Fruit fly (Drosophila melanogaster) whole organism, prepupa: ENCODE results near the gene Gr77a.

Experiments
- Blimp-1 ChIP-seq: fragments of 200-800 bp; sonication (Bioruptor generic); optimal IDR thresholded peaks from 3 replicates; lab custom pipeline; 2017; ENCODE audit warnings: missing biosample characterization, missing genetic modification characterization, mild to moderate bottlenecking, moderate library complexity, missing genetic modification reagents
- CG11294 ChIP-seq: fragments of 200-800 bp; sonication (Bioruptor generic); IDR thresholded peaks from 2 replicates; pipeline ENCODE4 v1.3.6; 2022; ENCODE audit warnings: missing biosample characterization, missing genetic modification characterization
- CG11762 ChIP-seq: fragments of 200-800 bp; sonication (Bioruptor generic); optimal IDR thresholded peaks from 3 replicates; lab custom pipeline; 2016; ENCODE audit warnings: missing biosample characterization, missing genetic modification characterization; ENCODE audit not compliant: insufficient read depth
- CG11902 ChIP-seq: fragments of 200-800 bp; sonication (Bioruptor generic); optimal IDR thresholded peaks from 3 replicates; lab custom pipeline; 2016; ENCODE audit warnings: missing biosample characterization, missing genetic modification characterization
- CG15336 ChIP-seq: fragments of 200-800 bp; sonication (Bioruptor generic); IDR thresholded peaks from 2 replicates; pipeline ENCODE4 v1.3.6; 2022; ENCODE audit warnings: missing biosample characterization, missing genetic modification characterization
- CG3032 ChIP-seq: fragments of 200-800 bp; optimal IDR thresholded peaks from 2 replicates; lab custom pipeline; 2019; ENCODE audit warnings: missing biosample characterization, mild to moderate bottlenecking, missing genetic modification characterization, moderate library complexity
- CG31627 ChIP-seq: fragments of 200-800 bp; sonication (Bioruptor generic); optimal IDR thresholded peaks from 3 replicates; lab custom pipeline; 2016; ENCODE audit warnings: missing biosample characterization, missing genetic modification characterization
- CG32006 ChIP-seq: fragments of 200-800 bp; sonication (Bioruptor generic); optimal IDR thresholded peaks from 3 replicates; lab custom pipeline; 2017; ENCODE audit warnings: missing biosample characterization, mild to moderate bottlenecking, missing genetic modification characterization
- CG34406 ChIP-seq: fragments of 200-800 bp; sonication (Bioruptor generic); optimal IDR thresholded peaks from 3 replicates; lab custom pipeline; 2016; ENCODE audit warnings: missing biosample characterization, missing genetic modification characterization
- CG3919 ChIP-seq: fragments of 200-800 bp; sonication (Bioruptor generic); optimal IDR thresholded peaks from 3 replicates; lab custom pipeline; 2016; ENCODE audit warnings: missing biosample characterization, missing genetic modification characterization
- CG4318 ChIP-seq: fragments of 200-800 bp; sonication (Bioruptor generic); optimal IDR thresholded peaks from 3 replicates; lab custom pipeline; 2017; ENCODE audit warnings: missing biosample characterization, mild to moderate bottlenecking, missing genetic modification characterization
- CG6792 ChIP-seq: fragments of 200-800 bp; sonication (Bioruptor generic); optimal IDR thresholded peaks from 3 replicates; lab custom pipeline; 2016; ENCODE audit warnings: missing biosample characterization, missing genetic modification characterization
- CG7368 ChIP-seq: fragments of 200-800 bp; sonication (Bioruptor generic); optimal IDR thresholded peaks from 3 replicates; lab custom pipeline; 2016; ENCODE audit warnings: missing biosample characterization, missing genetic modification characterization
- CG8119 ChIP-seq: fragments of 200-800 bp; sonication (Bioruptor generic); IDR thresholded peaks from 3 replicates; pipeline ENCODE4 v1.3.6; 2022; ENCODE audit warnings: missing biosample characterization, missing genetic modification characterization
- Eip75B ChIP-seq: fragments of 200-800 bp; sonication (Bioruptor generic); optimal IDR thresholded peaks from 3 replicates; lab custom pipeline; 2016; ENCODE audit warnings: missing biosample characterization, missing genetic modification characterization
- Eip78C ChIP-seq: fragments of 200-800 bp; sonication (Bioruptor generic); peaks from one replicate; lab custom pipeline; 2016; ENCODE audit warnings: missing biosample characterization, missing genetic modification characterization
- Ets21C ChIP-seq: fragments of 200-800 bp; sonication (Bioruptor generic); optimal IDR thresholded peaks from 3 replicates; lab custom pipeline; 2016; ENCODE audit warnings: missing biosample characterization, missing genetic modification characterization
- Ets96B ChIP-seq: fragments of 200-800 bp; optimal IDR thresholded peaks from 2 replicates; lab custom pipeline; 2019; ENCODE audit warnings: missing biosample characterization, mild to moderate bottlenecking, missing genetic modification characterization, moderate library complexity
- Gug ChIP-seq: fragments of 200-800 bp; sonication (Bioruptor generic); IDR thresholded peaks from 2 replicates; pipeline ENCODE4 v1.3.6; 2022; ENCODE audit warnings: missing biosample characterization, missing genetic modification characterization
- Hr38 ChIP-seq: sonication (Bioruptor generic); optimal IDR thresholded peaks from 2 replicates; lab custom pipeline; 2016; ENCODE audit warnings: missing biosample characterization, missing genetic modification characterization
- Hr39 ChIP-seq: fragments of 200-800 bp; sonication (Bioruptor generic); optimal IDR thresholded peaks from 2 replicates; lab custom pipeline; 2016; ENCODE audit warnings: missing biosample characterization, missing genetic modification characterization
- Hr4 ChIP-seq: fragments of 200-800 bp; sonication (Bioruptor generic); optimal IDR thresholded peaks from 3 replicates; lab custom pipeline; 2016; ENCODE audit warnings: missing biosample characterization, missing genetic modification characterization
- Met ChIP-seq: fragments of 200-800 bp; sonication (Bioruptor generic); optimal IDR thresholded peaks from 3 replicates; lab custom pipeline; 2016; ENCODE audit warnings: missing biosample characterization, missing genetic modification characterization
- OdsH ChIP-seq: fragments of 200-800 bp; sonication (Bioruptor generic); optimal IDR thresholded peaks from 3 replicates; lab custom pipeline; 2016; ENCODE audit warnings: missing biosample characterization, missing genetic modification characterization
- Smox ChIP-seq: fragments of 200-800 bp; sonication (Bioruptor generic); optimal IDR thresholded peaks from 3 replicates; lab custom pipeline; 2016; ENCODE audit warnings: missing biosample characterization, missing genetic modification characterization
- Sox102F ChIP-seq: fragments of 200-800 bp; sonication (Bioruptor generic); optimal IDR thresholded peaks from 2 replicates; lab custom pipeline; 2016; ENCODE audit warnings: missing biosample characterization, mild to moderate bottlenecking, missing genetic modification characterization
- Sox14 ChIP-seq: fragments of 200-800 bp; sonication (Bioruptor generic); optimal IDR thresholded peaks from 3 replicates; lab custom pipeline; 2016; ENCODE audit warnings: missing biosample characterization, missing genetic modification characterization
- Sox15 ChIP-seq: fragments of 200-800 bp; sonication (Bioruptor generic); optimal IDR thresholded peaks from 3 replicates; lab custom pipeline; 2016; ENCODE audit warnings: missing biosample characterization, missing genetic modification characterization
- achi ChIP-seq: fragments of 200-800 bp; sonication (Bioruptor generic); optimal IDR thresholded peaks from 3 replicates; lab custom pipeline; 2016; ENCODE audit warnings: missing biosample characterization, missing genetic modification characterization
- acj6 ChIP-seq: fragments of 200-800 bp; sonication (Bioruptor generic); optimal IDR thresholded peaks from 3 replicates; lab custom pipeline; 2016; ENCODE audit warnings: missing biosample characterization, missing genetic modification characterization
- cyc ChIP-seq: fragments of 200-800 bp; sonication (Bioruptor generic); optimal IDR thresholded peaks from 3 replicates; lab custom pipeline; 2016; ENCODE audit warnings: missing biosample characterization, missing genetic modification characterization
- dsx ChIP-seq: fragments of 200-800 bp; optimal IDR thresholded peaks from 3 replicates; lab custom pipeline; 2019; ENCODE audit warnings: missing biosample characterization, mild to moderate bottlenecking, missing genetic modification characterization, moderate library complexity; ENCODE audit not compliant: poor library complexity, severe bottlenecking
- eg ChIP-seq: fragments of 200-800 bp; sonication (Bioruptor generic); IDR thresholded peaks from 3 replicates; pipeline ENCODE4 v1.3.6; 2022; ENCODE audit warnings: missing biosample characterization, missing genetic modification characterization
- esn ChIP-seq: fragments of 200-800 bp; sonication (Bioruptor generic); optimal IDR thresholded peaks from 2 replicates; lab custom pipeline; 2016; ENCODE audit warnings: missing biosample characterization, mild to moderate bottlenecking, missing genetic modification characterization, moderate library complexity
- fd59A ChIP-seq: fragments of 200-800 bp; sonication (Bioruptor generic); optimal IDR thresholded peaks from 2 replicates; lab custom pipeline; 2017; ENCODE audit warnings: missing biosample characterization, mild to moderate bottlenecking, missing genetic modification characterization, missing genetic modification reagents
- lz ChIP-seq: fragments of 200-800 bp; sonication (Bioruptor generic); optimal IDR thresholded peaks from 3 replicates; lab custom pipeline; 2016; ENCODE audit warnings: missing biosample characterization, missing genetic modification characterization
- net ChIP-seq: fragments of 200-800 bp; sonication (Bioruptor generic); optimal IDR thresholded peaks from 3 replicates; lab custom pipeline; 2016; ENCODE audit warnings: missing biosample characterization, missing genetic modification characterization
- pdm3 ChIP-seq: fragments of 200-800 bp; sonication (Bioruptor generic); optimal IDR thresholded peaks from 3 replicates; lab custom pipeline; 2016; ENCODE audit warnings: missing biosample characterization, missing genetic modification characterization
- salr ChIP-seq, 2 experiments: fragments of 200-800 bp; sonication (Bioruptor generic); optimal IDR thresholded peaks; 3 replicates each; lab custom pipeline; 2016 to 2018; ENCODE audit warnings: missing biosample characterization in 2 of 2, missing genetic modification characterization in 2 of 2, mild to moderate bottlenecking in 1 of 2
- ss ChIP-seq, 2 experiments: fragments of 200-800 bp; sonication (Bioruptor generic); optimal IDR thresholded peaks; 2 replicates in 1 of 2; 3 replicates in 1 of 2; lab custom pipeline; 2017 to 2018; ENCODE audit warnings: mild to moderate bottlenecking in 2 of 2, missing biosample characterization in 2 of 2, missing genetic modification characterization in 2 of 2, moderate library complexity in 1 of 2
- topi ChIP-seq: fragments of 200-800 bp; sonication (Bioruptor generic); optimal IDR thresholded peaks from 3 replicates; lab custom pipeline; 2016; ENCODE audit warnings: missing biosample characterization, missing genetic modification characterization
- vri ChIP-seq: fragments of 200-800 bp; sonication (Bioruptor generic); optimal IDR thresholded peaks from 3 replicates; lab custom pipeline; 2016; ENCODE audit warnings: missing biosample characterization, mild to moderate bottlenecking, missing genetic modification characterization

Gene Gr77a

DNA sequence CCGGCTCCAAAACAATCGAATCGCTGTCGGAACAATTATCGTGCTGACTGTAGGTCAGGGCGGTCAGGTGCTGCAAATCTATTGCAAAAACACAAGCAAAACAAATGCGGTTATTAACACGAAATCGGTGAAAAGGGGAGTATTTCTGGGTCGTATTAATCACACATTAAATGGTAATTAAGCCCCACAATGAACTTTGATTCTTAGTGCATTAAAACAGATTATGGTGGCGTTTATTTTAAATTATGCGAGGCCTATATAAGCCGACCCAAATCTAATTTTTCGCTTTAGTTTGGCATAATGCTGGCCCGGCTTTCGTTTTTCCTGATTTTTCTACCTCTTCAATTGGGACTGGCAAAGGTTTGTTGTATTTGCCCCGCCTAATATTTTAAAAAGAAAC is 25.4 kb downstream of the Gr77a start, which contains the start of gene CG34260:
Gene CG34260 (plus strand): TSS at position 301 of the 400 bp plus-strand sequence.
- TF ChIP-seq CG11902 (GFP tag; lab: Kevin White, UChicago) (no peak), CG6792 (no peak), OdsH (GFP tag; lab: Kevin White, UChicago) (no peak), esn (no peak)
- TF ChIP-seq, all 60 proteins: peak for 0

DNA sequence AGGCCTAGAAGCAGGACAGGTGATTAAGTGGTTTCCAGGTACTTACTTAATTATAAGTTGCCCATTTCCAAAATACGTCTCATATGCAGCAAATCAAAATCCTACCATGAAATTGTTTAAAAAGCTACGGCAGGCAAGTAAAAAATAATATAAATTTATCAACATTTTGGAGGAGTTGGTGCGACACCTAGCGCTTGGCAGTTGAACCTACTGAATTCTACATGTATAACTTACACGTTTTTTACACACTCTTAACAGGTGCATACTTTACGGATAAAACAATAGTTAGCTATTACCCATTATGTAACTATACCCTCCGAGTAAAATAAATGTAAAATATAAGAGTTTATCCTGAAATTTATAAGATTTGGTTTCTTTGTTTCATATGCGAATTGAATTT is 27.8 kb downstream of the Gr77a start:
- TF ChIP-seq pdm3 (GFP tag; lab: Kevin White, UChicago) (peak; percentile 30), Blimp-1 (no peak), topi (GFP tag; lab: Kevin White, UChicago) (peak; percentile 45), Smox (GFP tag; lab: Kevin White, UChicago) (peak; percentile 13), Ets96B (tag; lab: Kevin White, UChicago) (no peak), lz (GFP tag; lab: Kevin White, UChicago) (peak; percentile 60), vri (GFP tag; lab: Kevin White, UChicago) (peak; percentile 71), ss (GFP tag; optimal IDR thresholded peaks at IDR 0.05; lab: Kevin White, UChicago) (no peak), OdsH (GFP tag; lab: Kevin White, UChicago) (peak; percentile 36), CG3919 (GFP tag; lab: Kevin White, UChicago) (peak; percentile 61), Hr38 (no peak), cyc (GFP tag; lab: Kevin White, UChicago) (peak; percentile 59), CG31627 (GFP tag; lab: Kevin White, UChicago) (peak; percentile 44), Eip75B (GFP tag; lab: Kevin White, UChicago) (peak; percentile 11), Hr39 (peak; percentile 41), achi (GFP tag; lab: Kevin White, UChicago) (peak; percentile 13), dsx (peak; percentile 22), CG34406 (GFP tag; lab: Kevin White, UChicago) (no peak), Sox14 (peak; percentile 60), CG6792 (peak; percentile 16), Eip78C (GFP tag; lab: Kevin White, UChicago) (peak; percentile 79), Hr4 (peak; percentile 52), CG11294 (no peak), CG32006 (GFP tag; lab: Kevin White, UChicago) (peak; percentile 25), Met (GFP tag; lab: Kevin White, UChicago) (peak; percentile 49), CG7368 (GFP tag; lab: Kevin White, UChicago) (no peak), CG4318 (GFP tag; lab: Kevin White, UChicago) (no peak), acj6 (GFP tag; lab: Kevin White, UChicago) (peak; percentile 41), Ets21C (peak; percentile 23), esn (peak; percentile 54)

DNA sequence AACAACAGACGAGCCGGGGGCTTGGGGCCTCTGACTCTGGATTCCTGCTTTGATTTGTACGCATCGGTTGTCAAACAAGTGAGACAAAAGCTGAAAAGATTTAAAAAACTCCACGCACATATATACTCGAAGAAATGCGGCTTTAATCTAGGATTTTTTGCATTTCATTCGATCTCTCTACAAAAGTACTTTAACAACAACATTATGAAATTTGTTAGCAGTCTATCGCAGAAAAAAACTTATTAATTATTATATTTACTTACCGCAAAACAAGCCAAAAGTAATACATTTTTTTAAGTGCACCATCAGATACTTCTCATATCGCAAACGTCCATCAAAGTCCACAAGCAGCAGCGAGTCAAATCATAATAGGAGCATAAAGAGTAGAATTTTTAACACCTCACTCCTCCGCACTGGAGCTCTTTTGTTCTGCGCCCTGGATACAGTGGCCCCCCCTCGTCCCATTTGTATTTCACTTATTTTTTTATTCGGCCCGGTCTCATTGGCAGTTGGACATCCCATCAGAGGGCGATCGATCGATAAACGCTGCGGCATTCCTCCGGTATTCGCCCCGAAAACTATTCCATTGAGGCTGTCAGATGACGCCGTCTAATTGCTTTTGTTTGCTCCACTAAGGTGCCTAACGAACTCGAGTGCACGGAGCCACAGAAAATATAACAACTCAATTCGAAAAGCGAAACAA is 28.6 kb downstream of the Gr77a start:
- TF ChIP-seq salr (GFP tag; optimal IDR thresholded peaks at IDR 0.05; lab: Kevin White, UChicago) = no peak
- TF ChIP-seq fd59A (GFP tag; lab: Kevin White, UChicago) = no peak
- TF ChIP-seq Sox102F (GFP tag; lab: Kevin White, UChicago) = no peak
- TF ChIP-seq CG8119 (GFP tag; lab: Robert Waterston, UW) = no peak
- TF ChIP-seq Sox15 (GFP tag; lab: Kevin White, UChicago) = no peak
- peak; percentile 33 for TF ChIP-seq Eip78C (GFP tag; lab: Kevin White, UChicago)
- TF ChIP-seq Gug (GFP tag; lab: Robert Waterston, UW) = no peak
- TF ChIP-seq CG3032 (tag; lab: Kevin White, UChicago) = no peak
- TF ChIP-seq eg (GFP tag; lab: Robert Waterston, UW) = no peak
- 0 out of 2 replicates have a peak, but pooled peaks have one; percentile 30 for TF ChIP-seq CG15336 (GFP tag; lab: Robert Waterston, UW)
- peak; percentile 30 for TF ChIP-seq Hr4
- no peak for TF ChIP-seq ss (GFP tag; optimal IDR thresholded peaks at IDR 0.05; lab: Kevin White, UChicago)
- TF ChIP-seq CG32006 (GFP tag; lab: Kevin White, UChicago) = peak; percentile 24
- TF ChIP-seq CG11762 (GFP tag; lab: Kevin White, UChicago) = no peak
- TF ChIP-seq net (GFP tag; lab: Kevin White, UChicago) = no peak
- TF ChIP-seq esn = no peak
- TF ChIP-seq Blimp-1 = no peak
- TF ChIP-seq acj6 (GFP tag; lab: Kevin White, UChicago) = peak; percentile 17
